Fruit fly (Drosophila melanogaster) whole organism, pupa: Measurements from ENCODE around the gene D12.

Experiments used
- CG10348 ChIP-seq: fragments of 200-800 bp; sonication (Bioruptor generic); IDR thresholded peaks from 2 replicates; pipeline ENCODE4 v1.3.6; 2022; ENCODE audit warnings: missing biosample characterization, missing genetic modification characterization
- CG12605 ChIP-seq: fragments of 200-800 bp; sonication (Bioruptor generic); IDR thresholded peaks from 2 replicates; pipeline ENCODE4 v1.3.6; 2022; ENCODE audit warnings: missing biosample characterization, missing genetic modification characterization
- CG13204 ChIP-seq: fragments of 200-800 bp; sonication (Bioruptor generic); optimal IDR thresholded peaks from 2 replicates; lab custom pipeline; 2018; ENCODE audit warnings: missing biosample characterization, mild to moderate bottlenecking, missing genetic modification characterization, moderate library complexity
- CG14655 ChIP-seq: fragments of 200-800 bp; sonication (Bioruptor generic); optimal IDR thresholded peaks from 3 replicates; lab custom pipeline; 2017; ENCODE audit warnings: mild to moderate bottlenecking, missing biosample characterization, missing genetic modification reagents, missing genetic modification characterization
- CG15710 ChIP-seq: fragments of 200-800 bp; sonication (Bioruptor generic); optimal IDR thresholded peaks from 2 replicates; lab custom pipeline; 2018; ENCODE audit warnings: missing biosample characterization, mild to moderate bottlenecking, missing genetic modification characterization, moderate library complexity
- CG17806 ChIP-seq: fragments of 200-800 bp; sonication (Bioruptor generic); optimal IDR thresholded peaks from 2 replicates; lab custom pipeline; 2018; ENCODE audit warnings: missing biosample characterization, mild to moderate bottlenecking, missing genetic modification characterization, moderate library complexity
- CG32121 ChIP-seq: fragments of 200-800 bp; sonication (Bioruptor generic); IDR thresholded peaks from 2 replicates; pipeline ENCODE4 v1.3.6; 2022; ENCODE audit warnings: missing biosample characterization, missing genetic modification characterization
- CG34367 ChIP-seq: fragments of 200-800 bp; sonication (Bioruptor generic); optimal IDR thresholded peaks from 2 replicates; lab custom pipeline; 2018; ENCODE audit warnings: missing biosample characterization, mild to moderate bottlenecking, missing genetic modification characterization
- CG4496 ChIP-seq: fragments of 200-800 bp; sonication (Bioruptor generic); IDR thresholded peaks from 3 replicates; pipeline ENCODE4 v1.3.6; 2022; ENCODE audit warnings: missing biosample characterization, missing genetic modification characterization
- CG8159 ChIP-seq: fragments of 200-800 bp; sonication (Bioruptor generic); optimal IDR thresholded peaks from 3 replicates; lab custom pipeline; 2018; ENCODE audit warnings: missing biosample characterization, mild to moderate bottlenecking, missing genetic modification characterization, moderate library complexity
- CG8301 ChIP-seq: fragments of 200-800 bp; sonication (Bioruptor generic); optimal IDR thresholded peaks from 2 replicates; lab custom pipeline; 2018; ENCODE audit warnings: missing biosample characterization, mild to moderate bottlenecking, missing genetic modification characterization
- CG9948 ChIP-seq: fragments of 200-800 bp; sonication (Bioruptor generic); optimal IDR thresholded peaks from 2 replicates; lab custom pipeline; 2018; ENCODE audit warnings: missing biosample characterization, mild to moderate bottlenecking, missing genetic modification characterization, moderate library complexity
- D1 ChIP-seq: fragments of 200-800 bp; sonication (Bioruptor generic); optimal IDR thresholded peaks from 2 replicates; lab custom pipeline; 2018; ENCODE audit warnings: missing biosample characterization, mild to moderate bottlenecking, missing genetic modification characterization, moderate library complexity
- EcR ChIP-seq: fragments of 200-800 bp; sonication (Bioruptor generic); optimal IDR thresholded peaks from 3 replicates; lab custom pipeline; 2019; ENCODE audit warnings: missing biosample characterization, missing genetic modification characterization, mild to moderate bottlenecking, moderate library complexity, missing genetic modification reagents
- Ets98B ChIP-seq: fragments of 200-800 bp; sonication (Bioruptor generic); IDR thresholded peaks from 2 replicates; pipeline ENCODE4 v1.3.6; 2022; ENCODE audit warnings: missing biosample characterization, missing genetic modification characterization
- Pif1A ChIP-seq: fragments of 200-800 bp; sonication (Bioruptor generic); optimal IDR thresholded peaks from 3 replicates; lab custom pipeline; 2016; ENCODE audit warnings: missing biosample characterization, missing genetic modification characterization
- Pif1B ChIP-seq: fragments of 200-800 bp; sonication (Bioruptor generic); optimal IDR thresholded peaks from 3 replicates; lab custom pipeline; 2016; ENCODE audit warnings: missing biosample characterization, missing genetic modification characterization
- Snoo ChIP-seq: fragments of 200-800 bp; sonication (Bioruptor generic); optimal IDR thresholded peaks from 3 replicates; lab custom pipeline; 2017; ENCODE audit warnings: missing biosample characterization, mild to moderate bottlenecking, missing genetic modification characterization, inconsistent platforms
- fd96Ca ChIP-seq: fragments of 200-800 bp; sonication (Bioruptor generic); IDR thresholded peaks from 3 replicates; pipeline ENCODE4 v1.3.6; 2022; ENCODE audit warnings: missing biosample characterization, missing genetic modification characterization
- gl ChIP-seq: fragments of 200-800 bp; sonication (Bioruptor generic); optimal IDR thresholded peaks from 2 replicates; lab custom pipeline; 2018; ENCODE audit warnings: missing biosample characterization, mild to moderate bottlenecking, missing genetic modification characterization
- rn ChIP-seq: fragments of 200-800 bp; sonication (Bioruptor generic); IDR thresholded peaks from 2 replicates; pipeline ENCODE4 v1.3.6; 2022; ENCODE audit warnings: missing biosample characterization, missing genetic modification characterization

The D12 gene

DNA sequence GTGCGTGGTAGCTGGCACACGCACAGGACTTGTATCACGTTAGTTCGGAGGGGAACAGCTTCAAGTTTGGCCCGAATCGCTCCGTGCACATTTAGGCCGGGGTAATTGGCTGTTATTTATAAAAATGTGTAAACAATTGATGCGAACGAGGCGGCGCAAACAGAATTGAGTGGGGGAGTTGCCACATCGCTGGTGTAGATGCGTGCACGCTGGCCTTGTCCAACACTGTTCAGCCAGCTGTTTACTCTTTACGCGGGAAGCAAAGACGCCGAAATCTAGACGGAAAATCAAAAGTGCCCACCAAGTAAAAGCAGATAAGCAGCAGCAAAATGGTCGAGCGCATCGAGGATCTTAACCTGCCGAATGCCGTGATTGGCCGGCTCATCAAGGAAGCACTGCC is at the start of gene D12, which contains the start of gene Chrac-14:
Gene D12, minus strand, starts transcription at position 190 of the 400 bp plus-strand sequence.
Gene Chrac-14, plus strand, starts transcription at position 230 of the 400 bp plus-strand sequence.
- TF ChIP-seq CG8301 (tag; lab: Kevin White, UChicago) (no peak), D1 (tag; lab: Kevin White, UChicago) (no peak), Pif1A (GFP tag; lab: Kevin White, UChicago) (no peak), Snoo (tag; lab: Kevin White, UChicago) (no peak), CG15710 (tag; lab: Kevin White, UChicago) (no peak), CG4496 (GFP tag; lab: Robert Waterston, UW) (no peak), CG13204 (no peak), CG34367 (tag; lab: Kevin White, UChicago) (no peak), CG14655 (GFP tag; lab: Kevin White, UChicago) (no peak), CG10348 (GFP tag; lab: Robert Waterston, UW) (no peak), CG17806 (no peak)

- peak; percentile 11; the same call in 1 of the 2 replicates for TF ChIP-seq Ets98B (GFP tag; lab: Robert Waterston, UW)
- no peak for TF ChIP-seq CG34367 (tag; lab: Kevin White, UChicago)
Measured at dm6 chr2L:8485562-8485961, 48.4 kb upstream of the D12 start.

DNA sequence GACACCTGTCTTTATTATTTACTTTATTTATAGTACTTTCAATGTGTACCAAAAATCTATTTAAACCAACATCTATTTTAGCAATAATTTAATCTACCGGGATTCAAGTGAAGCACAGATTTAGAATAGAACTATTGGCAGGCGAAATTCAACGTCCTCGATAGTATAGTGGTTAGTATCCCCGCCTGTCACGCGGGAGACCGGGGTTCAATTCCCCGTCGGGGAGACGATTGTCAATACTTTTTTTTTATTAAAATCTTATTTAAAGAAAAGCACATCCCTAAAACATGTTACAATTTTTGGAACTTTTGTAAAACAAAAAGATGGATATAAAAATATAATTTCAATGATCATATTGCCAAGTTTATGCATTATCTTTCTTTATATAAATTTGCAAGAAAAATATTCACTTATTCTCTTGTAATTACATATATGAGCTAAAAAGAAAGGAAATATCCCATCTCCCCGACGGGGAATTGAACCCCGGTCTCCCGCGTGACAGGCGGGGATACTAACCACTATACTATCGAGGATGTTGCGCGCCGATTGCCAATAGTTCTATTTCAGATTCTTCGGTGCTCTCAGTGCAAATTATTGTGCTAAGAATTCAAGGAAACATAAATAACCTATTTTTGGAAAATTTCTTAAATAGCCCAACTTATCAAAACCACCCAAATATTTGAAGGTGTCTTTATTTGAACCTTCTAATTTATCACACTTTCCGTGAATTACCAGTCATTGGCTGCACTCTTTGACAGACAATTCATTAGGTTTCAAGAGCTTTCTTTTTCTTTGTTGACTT is 44.7 kb upstream of the D12 start, which contains the start of gene CG43796:
Gene CG43796, plus strand, starts transcription at position 752 of the 802 bp plus-strand sequence.
- TF ChIP-seq CG32121 (GFP tag; lab: Robert Waterston, UW) (no peak), D1 (tag; lab: Kevin White, UChicago) (no peak), CG10348 (GFP tag; lab: Robert Waterston, UW) (no peak), CG17806 (no peak), Ets98B (GFP tag; lab: Robert Waterston, UW) (no peak), Pif1A (GFP tag; lab: Kevin White, UChicago) (no peak), Snoo (tag; lab: Kevin White, UChicago) (no peak), rn (no peak), EcR (GFP tag; lab: Kevin White, UChicago) (no peak), gl (no peak), fd96Ca (GFP tag; lab: Robert Waterston, UW) (no peak), CG13204 (no peak), CG15710 (tag; lab: Kevin White, UChicago) (no peak), CG9948 (tag; lab: Kevin White, UChicago) (no peak), CG8301 (tag; lab: Kevin White, UChicago) (no peak)

DNA sequence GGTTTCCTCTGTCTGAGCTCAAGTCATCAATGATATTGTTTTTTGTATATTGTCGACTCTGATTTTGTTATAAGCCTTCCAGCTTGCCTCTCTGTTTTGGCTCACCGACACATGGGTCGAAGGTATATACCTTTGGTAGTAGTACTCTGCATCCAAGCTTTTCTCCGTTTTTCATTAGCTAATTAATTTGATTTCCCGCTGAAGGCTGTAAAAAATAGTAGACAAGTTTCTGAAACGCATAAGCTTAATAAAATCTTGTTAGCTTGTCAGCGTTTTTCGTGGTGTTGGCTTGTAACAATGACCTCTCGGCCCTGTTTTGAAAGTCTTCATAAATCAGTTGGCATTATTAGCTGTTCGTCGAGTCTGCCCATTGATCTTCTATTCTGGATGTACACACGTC is 43.7 kb upstream of the D12 start:
- TF ChIP-seq CG17806 (no peak), CG8301 (tag; lab: Kevin White, UChicago) (no peak), Pif1A (GFP tag; lab: Kevin White, UChicago) (no peak), CG10348 (GFP tag; lab: Robert Waterston, UW) (no peak), Pif1B (GFP tag; lab: Kevin White, UChicago) (no peak), CG9948 (tag; lab: Kevin White, UChicago) (no peak), gl (no peak), CG8159 (tag; lab: Kevin White, UChicago) (no peak), EcR (GFP tag; lab: Kevin White, UChicago) (no peak), D1 (tag; lab: Kevin White, UChicago) (no peak), rn (no peak), CG32121 (GFP tag; lab: Robert Waterston, UW) (no peak)

dm6 chr2L:8478911-8479706 is 41.9 kb upstream of the D12 start:
- TF ChIP-seq CG15710 (tag; lab: Kevin White, UChicago) (peak; percentile 89), CG32121 (GFP tag; lab: Robert Waterston, UW) (no peak), CG34367 (tag; lab: Kevin White, UChicago) (peak; percentile 91), Pif1A (GFP tag; lab: Kevin White, UChicago) (peak; percentile 93), CG4496 (GFP tag; lab: Robert Waterston, UW) (peak; percentile 87), Snoo (tag; lab: Kevin White, UChicago) (peak; percentile 61), fd96Ca (GFP tag; lab: Robert Waterston, UW) (peak; percentile 83), CG14655 (GFP tag; lab: Kevin White, UChicago) (no peak), CG12605 (GFP tag; lab: Robert Waterston, UW) (peak; percentile 95), CG8159 (tag; lab: Kevin White, UChicago) (peak; percentile 87), CG9948 (tag; lab: Kevin White, UChicago) (peak; percentile 88), CG8301 (tag; lab: Kevin White, UChicago) (peak; percentile 72), CG17806 (peak; percentile 90), CG13204 (peak; percentile 97), rn (peak; percentile 51; the same call in 1 of the 2 replicates), gl (peak; percentile 98), D1 (tag; lab: Kevin White, UChicago) (peak; percentile 91), EcR (GFP tag; lab: Kevin White, UChicago) (peak; percentile 53), CG10348 (GFP tag; lab: Robert Waterston, UW) (no peak), Pif1B (GFP tag; lab: Kevin White, UChicago) (peak; percentile 93), Ets98B (GFP tag; lab: Robert Waterston, UW) (peak; percentile 75)
